Fruit fly (Drosophila melanogaster): ENCODE results near the gene Hmbs.
A peak's percentile ranks its signal among the peaks of the same experiment; 100 is the strongest.

Hmbs gene

dm6 chr3L:1334571-1335427, at the start of gene Hmbs, which contains the start of gene CG2211:
Hmbs (plus strand) TSS chr3L:1334889.
CG2211 (minus strand) TSS chr3L:1335359.
- peak; percentile 76 for TF ChIP-seq Sp1 (GFP tag; optimal IDR thresholded peaks at IDR 0.05)
- no peak for TF ChIP-seq dmrt93B (GFP tag; optimal IDR thresholded peaks at IDR 0.05)
- TF ChIP-seq fru (GFP tag; optimal IDR thresholded peaks at IDR 0.05), result peak; percentile 83
- TF ChIP-seq ey (GFP tag; optimal IDR thresholded peaks at IDR 0.05), result peak; percentile 87
- peak; percentile 37 for TF ChIP-seq Mio (GFP tag; optimal IDR thresholded peaks at IDR 0.05)
- no peak for TF ChIP-seq Dfd (GFP tag; optimal IDR thresholded peaks at IDR 0.05)
- no peak for TF ChIP-seq lola (GFP tag; optimal IDR thresholded peaks at IDR 0.05)
- peak; percentile 73 for TF ChIP-seq br (GFP tag; optimal IDR thresholded peaks at IDR 0.05)
- TF ChIP-seq jim (GFP tag; optimal IDR thresholded peaks at IDR 0.05), result peak; percentile 69
- peak; percentile 7 for TF ChIP-seq Myc (optimal IDR thresholded peaks at IDR 0.05)
- no peak for TF ChIP-seq N (GFP tag; optimal IDR thresholded peaks at IDR 0.05)
- TF ChIP-seq pan (optimal IDR thresholded peaks at IDR 0.05), result no peak
- TF ChIP-seq Hnf4 (GFP tag; optimal IDR thresholded peaks at IDR 0.05), result no peak
- no peak for TF ChIP-seq dsf (GFP tag; optimal IDR thresholded peaks at IDR 0.05; ENCODE audit: borderline replicate concordance)
- no peak for TF ChIP-seq usp (GFP tag; optimal IDR thresholded peaks at IDR 0.05)
- peak; percentile 74 for TF ChIP-seq Hr83 (GFP tag; optimal IDR thresholded peaks at IDR 0.05; ENCODE audit: poor library complexity, severe bottlenecking)
- no peak for TF ChIP-seq Abd-B (GFP tag; optimal IDR thresholded peaks at IDR 0.05)
- peak; percentile 94 for TF ChIP-seq h (GFP tag; optimal IDR thresholded peaks at IDR 0.05)
- no peak for TF ChIP-seq Hr78 (GFP tag; optimal IDR thresholded peaks at IDR 0.05)
- peak; percentile 50 for TF ChIP-seq CG32264 (GFP tag; optimal IDR thresholded peaks at IDR 0.05)
- no peak for TF ChIP-seq tai (GFP tag; optimal IDR thresholded peaks at IDR 0.05)
- no peak for TF ChIP-seq woc (GFP tag; optimal IDR thresholded peaks at IDR 0.05)
- peak; percentile 86 for TF ChIP-seq rgr (GFP tag; optimal IDR thresholded peaks at IDR 0.05)
- TF ChIP-seq HLH106 (tag; optimal IDR thresholded peaks at IDR 0.05), result peak; percentile 86
- no peak for TF ChIP-seq dl (GFP tag; optimal IDR thresholded peaks at IDR 0.05; ENCODE audit: insufficient read depth in 1 of 2, partially characterized antibody in 2 of 2)
- peak; percentile 90 for TF ChIP-seq sv (GFP tag; optimal IDR thresholded peaks at IDR 0.05)
- TF ChIP-seq foxo (GFP tag; optimal IDR thresholded peaks at IDR 0.05), result peak; percentile 56 to 86
- peak; percentile 60 for TF ChIP-seq Jra (GFP tag; optimal IDR thresholded peaks at IDR 0.05)
- no peak for TF ChIP-seq brk (GFP tag; optimal IDR thresholded peaks at IDR 0.05)
- TF ChIP-seq CG9705 (GFP tag; optimal IDR thresholded peaks at IDR 0.05), result peak; percentile 84
- TF ChIP-seq sage (GFP tag; optimal IDR thresholded peaks at IDR 0.05), result no peak
- peak; percentile 70 for TF ChIP-seq OdsH (GFP tag; optimal IDR thresholded peaks at IDR 0.05)
- TF ChIP-seq psq (GFP tag; optimal IDR thresholded peaks at IDR 0.05), result peak; percentile 78
- TF ChIP-seq CrebA (GFP tag; optimal IDR thresholded peaks at IDR 0.05; ENCODE audit: borderline replicate concordance), result no peak
- TF ChIP-seq Dif (GFP tag; optimal IDR thresholded peaks at IDR 0.05; ENCODE audit: partially characterized antibody), result peak; percentile 22
- peak; percentile 46 for TF ChIP-seq Rel (GFP tag; optimal IDR thresholded peaks at IDR 0.05)
- TF ChIP-seq Rel (tag; optimal IDR thresholded peaks at IDR 0.05), result peak; percentile 98
- TF ChIP-seq Vsx2 (GFP tag; optimal IDR thresholded peaks at IDR 0.05; ENCODE audit: partially characterized antibody), result no peak
- TF ChIP-seq GATAd (GFP tag; optimal IDR thresholded peaks at IDR 0.05), result no peak

- TF ChIP-seq sage (GFP tag; optimal IDR thresholded peaks at IDR 0.05) (no peak), N (GFP tag; optimal IDR thresholded peaks at IDR 0.05) (no peak), fru (GFP tag; optimal IDR thresholded peaks at IDR 0.05) (no peak), Hnf4 (GFP tag; optimal IDR thresholded peaks at IDR 0.05) (no peak), Abd-B (GFP tag; optimal IDR thresholded peaks at IDR 0.05) (no peak), rgr (GFP tag; optimal IDR thresholded peaks at IDR 0.05) (no peak), Dfd (GFP tag; optimal IDR thresholded peaks at IDR 0.05) (no peak), br (GFP tag; optimal IDR thresholded peaks at IDR 0.05) (no peak), Hr78 (GFP tag; optimal IDR thresholded peaks at IDR 0.05) (no peak), sv (GFP tag; optimal IDR thresholded peaks at IDR 0.05) (no peak), Hr83 (GFP tag; optimal IDR thresholded peaks at IDR 0.05; ENCODE audit: poor library complexity, severe bottlenecking) (no peak), Dif (GFP tag; optimal IDR thresholded peaks at IDR 0.05; ENCODE audit: partially characterized antibody) (no peak), CG9705 (GFP tag; optimal IDR thresholded peaks at IDR 0.05) (no peak), usp (GFP tag; optimal IDR thresholded peaks at IDR 0.05) (no peak), brk (GFP tag; optimal IDR thresholded peaks at IDR 0.05) (no peak), dmrt93B (GFP tag; optimal IDR thresholded peaks at IDR 0.05) (no peak), psq (GFP tag; optimal IDR thresholded peaks at IDR 0.05) (no peak), Vsx2 (GFP tag; optimal IDR thresholded peaks at IDR 0.05; ENCODE audit: partially characterized antibody) (no peak), tai (GFP tag; optimal IDR thresholded peaks at IDR 0.05) (no peak)
Measured at dm6 chr3L:1294835-1295234, 39.9 kb upstream of the Hmbs start.

All from whole organism, wandering third instar larva.